Fruit fly (Drosophila melanogaster) whole organism, embryonic: ENCODE measurements around the gene CG18598.

Experiments used
- B-H1 ChIP-seq: fragments of 200-800 bp; sonication (Bioruptor generic); IDR thresholded peaks from 3 replicates; pipeline ENCODE4 v1.3.6; 2022; ENCODE audit warnings: missing biosample characterization, missing genetic modification characterization
- BEAF-32 ChIP-seq: fragments of 200-800 bp; sonication (Bioruptor generic); optimal IDR thresholded peaks from 3 replicates; lab custom pipeline; 2017; ENCODE audit warnings: missing biosample characterization, missing genetic modification characterization, mild to moderate bottlenecking, moderate library complexity, missing genetic modification reagents
- Bgb ChIP-seq: fragments of 200-800 bp; sonication (Bioruptor generic); IDR thresholded peaks from 2 replicates; pipeline ENCODE4 v1.3.6; 2022; ENCODE audit warnings: missing biosample characterization, missing genetic modification characterization; ENCODE audit not compliant: partially characterized antibody
- CG10267 ChIP-seq: fragments of 200-800 bp; sonication (Bioruptor generic); optimal IDR thresholded peaks from 2 replicates; lab custom pipeline; 2018; ENCODE audit warnings: missing biosample characterization, mild to moderate bottlenecking, missing genetic modification characterization, moderate library complexity
- CG11093 ChIP-seq: fragments of 200-800 bp; sonication (Bioruptor generic); IDR thresholded peaks from 3 replicates; pipeline ENCODE4 v1.3.6; 2022; ENCODE audit warnings: missing biosample characterization, missing genetic modification characterization
- CG11504 ChIP-seq: fragments of 200-800 bp; sonication (Bioruptor generic); optimal IDR thresholded peaks from 3 replicates; lab custom pipeline; 2019; ENCODE audit warnings: missing biosample characterization, mild to moderate bottlenecking, missing genetic modification characterization, moderate library complexity
- CG11560 ChIP-seq: fragments of 200-800 bp; sonication (Bioruptor generic); IDR thresholded peaks from 3 replicates; pipeline ENCODE4 v1.3.6; 2022; ENCODE audit warnings: missing biosample characterization, missing genetic modification characterization
- CG11696 ChIP-seq: fragments of 200-800 bp; sonication (Bioruptor generic); IDR thresholded peaks from 2 replicates; pipeline ENCODE4 v1.3.6; 2022; ENCODE audit warnings: missing biosample characterization, missing genetic modification characterization
- CG12071 ChIP-seq: fragments of 200-800 bp; sonication (Bioruptor generic); optimal IDR thresholded peaks from 3 replicates; lab custom pipeline; 2018; ENCODE audit warnings: missing biosample characterization, mild to moderate bottlenecking, missing genetic modification characterization
- CG13424 ChIP-seq: fragments of 200-800 bp; sonication (Bioruptor generic); optimal IDR thresholded peaks from 2 replicates; lab custom pipeline; 2019; ENCODE audit warnings: missing biosample characterization, mild to moderate bottlenecking, missing genetic modification characterization, moderate library complexity
- CG14860 ChIP-seq: fragments of 200-800 bp; sonication (Bioruptor generic); IDR thresholded peaks from 3 replicates; pipeline ENCODE4 v1.3.6; 2022; ENCODE audit warnings: missing biosample characterization, missing genetic modification characterization; ENCODE audit not compliant: partially characterized antibody
- CG15601 ChIP-seq: fragments of 200-800 bp; sonication (Bioruptor generic); optimal IDR thresholded peaks from 3 replicates; lab custom pipeline; 2019; ENCODE audit warnings: missing biosample characterization, mild to moderate bottlenecking, missing genetic modification characterization, moderate library complexity
- CG1603 ChIP-seq: fragments of 200-800 bp; sonication (Bioruptor generic); optimal IDR thresholded peaks from 2 replicates; lab custom pipeline; 2019; ENCODE audit warnings: missing biosample characterization, mild to moderate bottlenecking, missing genetic modification characterization, moderate library complexity
- CG2116 ChIP-seq: fragments of 200-800 bp; sonication (Bioruptor generic); optimal IDR thresholded peaks from 3 replicates; lab custom pipeline; 2018; ENCODE audit warnings: missing biosample characterization, mild to moderate bottlenecking, missing genetic modification characterization
- CG30020 ChIP-seq: fragments of 200-800 bp; optimal IDR thresholded peaks from 2 replicates; lab custom pipeline; 2019; ENCODE audit warnings: missing biosample characterization, mild to moderate bottlenecking, missing genetic modification characterization, moderate library complexity
- CG4617 ChIP-seq: fragments of 200-800 bp; sonication (Bioruptor generic); optimal IDR thresholded peaks from 3 replicates; lab custom pipeline; 2016; ENCODE audit warnings: missing biosample characterization, missing genetic modification characterization, borderline replicate concordance
- CG4730 ChIP-seq: fragments of 200-800 bp; sonication (Bioruptor generic); IDR thresholded peaks from 2 replicates; pipeline ENCODE4 v1.3.6; 2022; ENCODE audit warnings: missing biosample characterization, missing genetic modification characterization
- CG8359 ChIP-seq: fragments of 200-800 bp; sonication (Bioruptor generic); optimal IDR thresholded peaks from 2 replicates; lab custom pipeline; 2017; ENCODE audit warnings: missing biosample characterization, mild to moderate bottlenecking, missing genetic modification characterization, borderline replicate concordance
- CG9609 ChIP-seq: fragments of 200-800 bp; sonication (Bioruptor generic); optimal IDR thresholded peaks from 3 replicates; lab custom pipeline; 2016; ENCODE audit warnings: missing biosample characterization, missing genetic modification characterization
- CG9797 ChIP-seq: fragments of 200-800 bp; sonication (Bioruptor generic); optimal IDR thresholded peaks from 3 replicates; lab custom pipeline; 2018; ENCODE audit warnings: missing biosample characterization, mild to moderate bottlenecking, missing genetic modification characterization
- CoRest ChIP-seq: fragments of 200-800 bp; sonication (Bioruptor generic); optimal IDR thresholded peaks from 3 replicates; lab custom pipeline; 2018; ENCODE audit warnings: missing biosample characterization, mild to moderate bottlenecking, missing genetic modification characterization, moderate library complexity
- ERR ChIP-seq: fragments of 200-800 bp; sonication (Bioruptor generic); optimal IDR thresholded peaks from 2 replicates; lab custom pipeline; 2016; ENCODE audit warnings: missing biosample characterization, missing genetic modification characterization
- Fer1 ChIP-seq: fragments of 200-800 bp; sonication (Bioruptor generic); optimal IDR thresholded peaks from 2 replicates; lab custom pipeline; 2017; ENCODE audit warnings: missing biosample characterization, mild to moderate bottlenecking, missing genetic modification characterization
- Med ChIP-seq: fragments of 200-800 bp; sonication (Bioruptor generic); peaks from one replicate; lab custom pipeline; 2016; ENCODE audit warnings: missing biosample characterization, missing genetic modification characterization, mild to moderate bottlenecking, inconsistent platforms, moderate library complexity
- Myb ChIP-seq: fragments of 200-800 bp; sonication (Bioruptor generic); optimal IDR thresholded peaks from 2 replicates; lab custom pipeline; 2016; ENCODE audit warnings: missing biosample characterization, missing genetic modification characterization
- Pdp1 ChIP-seq, 2 experiments: fragments of 200-800 bp; sonication (Bioruptor generic); optimal IDR thresholded peaks; 3 replicates each; lab custom pipeline; 2016; ENCODE audit warnings: missing biosample characterization in 2 of 2, missing genetic modification characterization in 2 of 2, mild to moderate bottlenecking in 1 of 2, moderate library complexity in 1 of 2
- Scr ChIP-seq: fragments of 200-800 bp; sonication (Bioruptor generic); IDR thresholded peaks from 2 replicates; pipeline ENCODE4 v1.3.6; 2022; ENCODE audit warnings: missing biosample characterization, missing genetic modification characterization; ENCODE audit not compliant: partially characterized antibody
- Sox102F ChIP-seq: fragments of 200-800 bp; sonication (Bioruptor generic); optimal IDR thresholded peaks from 2 replicates; lab custom pipeline; 2018; ENCODE audit warnings: missing biosample characterization, mild to moderate bottlenecking, missing genetic modification characterization, moderate library complexity
- bbx ChIP-seq: fragments of 200-800 bp; sonication (Bioruptor generic); IDR thresholded peaks from 2 replicates; pipeline ENCODE4 v1.3.6; 2022; ENCODE audit warnings: missing biosample characterization, missing genetic modification characterization; ENCODE audit not compliant: partially characterized antibody
- caup ChIP-seq: fragments of 200-800 bp; sonication (Bioruptor generic); optimal IDR thresholded peaks from 3 replicates; lab custom pipeline; 2017; ENCODE audit warnings: missing biosample characterization, mild to moderate bottlenecking, missing genetic modification characterization, moderate library complexity; ENCODE audit not compliant: severe bottlenecking
- chinmo ChIP-seq: fragments of 200-800 bp; sonication (Bioruptor generic); IDR thresholded peaks from 4 replicates; pipeline ENCODE4 v1.3.6; 2022; ENCODE audit warnings: missing biosample characterization, missing genetic modification characterization; ENCODE audit not compliant: partially characterized antibody
- danr ChIP-seq: fragments of 200-800 bp; sonication (Bioruptor generic); IDR thresholded peaks from 2 replicates; pipeline ENCODE4 v1.3.6; 2022; ENCODE audit warnings: missing biosample characterization, missing genetic modification characterization
- dati ChIP-seq: fragments of 200-800 bp; sonication (Bioruptor generic); IDR thresholded peaks from 2 replicates; pipeline ENCODE4 v1.3.6; 2022; ENCODE audit warnings: missing biosample characterization, missing genetic modification characterization
- dysf ChIP-seq: fragments of 200-800 bp; sonication (Bioruptor generic); IDR thresholded peaks from 3 replicates; pipeline ENCODE4 v1.3.6; 2022; ENCODE audit warnings: missing biosample characterization, missing genetic modification characterization
- eve ChIP-seq, 2 experiments: fragments of >200 bp; optimal IDR thresholded peaks; 2 replicates each; lab custom pipeline; 2017; ENCODE audit warnings: missing biosample characterization in 2 of 2, missing genetic modification characterization in 2 of 2
- hb ChIP-seq: fragments of 200-800 bp; sonication (Bioruptor generic); IDR thresholded peaks from 3 replicates; pipeline ENCODE4 v1.3.6; 2022; ENCODE audit warnings: missing biosample characterization, missing genetic modification characterization; ENCODE audit not compliant: partially characterized antibody
- her ChIP-seq: fragments of 200-800 bp; sonication (Bioruptor generic); optimal IDR thresholded peaks from 2 replicates; lab custom pipeline; 2016; ENCODE audit warnings: missing biosample characterization, missing genetic modification characterization
- hth ChIP-seq: fragments of >200 bp; optimal IDR thresholded peaks from 2 replicates; lab custom pipeline; 2017; ENCODE audit warnings: inconsistent platforms
- kni ChIP-seq: fragments of 200-800 bp; sonication (Bioruptor generic); optimal IDR thresholded peaks from 3 replicates; lab custom pipeline; 2017; ENCODE audit warnings: mild to moderate bottlenecking, missing biosample characterization, missing genetic modification reagents, missing genetic modification characterization
- lab ChIP-seq: fragments of 200-800 bp; sonication (Bioruptor generic); optimal IDR thresholded peaks from 3 replicates; lab custom pipeline; 2017; ENCODE audit warnings: missing biosample characterization, missing genetic modification characterization, mild to moderate bottlenecking, moderate library complexity, missing genetic modification reagents
- mld ChIP-seq: fragments of 200-800 bp; sonication (Bioruptor generic); IDR thresholded peaks from 3 replicates; pipeline ENCODE4 v1.3.6; 2022; ENCODE audit warnings: missing biosample characterization, missing genetic modification characterization; ENCODE audit not compliant: partially characterized antibody
- pzg ChIP-seq: fragments of 200-800 bp; sonication (Bioruptor generic); optimal IDR thresholded peaks from 3 replicates; lab custom pipeline; 2018; ENCODE audit warnings: missing biosample characterization, mild to moderate bottlenecking, missing genetic modification characterization, moderate library complexity
- stwl ChIP-seq: fragments of 200-800 bp; sonication (Bioruptor generic); optimal IDR thresholded peaks from 3 replicates; lab custom pipeline; 2018; ENCODE audit warnings: missing biosample characterization, mild to moderate bottlenecking, missing genetic modification characterization, moderate library complexity
- tna ChIP-seq: fragments of 200-800 bp; sonication (Bioruptor generic); IDR thresholded peaks from 2 replicates; pipeline ENCODE4 v1.3.6; 2022; ENCODE audit warnings: missing biosample characterization, missing genetic modification characterization; ENCODE audit not compliant: partially characterized antibody
- trem ChIP-seq: fragments of 200-800 bp; optimal IDR thresholded peaks from 3 replicates; lab custom pipeline; 2019; ENCODE audit warnings: missing biosample characterization, mild to moderate bottlenecking, missing genetic modification characterization, moderate library complexity
- unc-4 ChIP-seq: fragments of 200-800 bp; sonication (Bioruptor generic); IDR thresholded peaks from 2 replicates; pipeline ENCODE4 v1.3.6; 2022; ENCODE audit warnings: missing biosample characterization, missing genetic modification characterization; ENCODE audit not compliant: partially characterized antibody
- zen2 ChIP-seq: fragments of 200-800 bp; sonication (Bioruptor generic); IDR thresholded peaks from 3 replicates; pipeline ENCODE4 v1.3.6; 2022; ENCODE audit warnings: missing biosample characterization, missing genetic modification characterization; ENCODE audit not compliant: partially characterized antibody

The CG18598 gene

dm6 chr3R:18226043-18226808 is 24.7 kb upstream of the CG18598 start, which contains the start of the genes CG7168 and Mdh2 (continued):
- TF ChIP-seq chinmo (GFP tag; lab: Robert Waterston, UW): peak; percentile 73; the same call in 3 of the 4 replicates
- TF ChIP-seq Med (GFP tag; lab: Kevin White, UChicago): peak; percentile 72
- no peak for TF ChIP-seq CG11696
- peak; percentile 15 for TF ChIP-seq CG15601 (tag; lab: Kevin White, UChicago)
- TF ChIP-seq CG10267 (tag; lab: Kevin White, UChicago): peak; percentile 16
- no peak for TF ChIP-seq CG11093 (GFP tag; lab: Robert Waterston, UW)
- TF ChIP-seq trem (tag; lab: Kevin White, UChicago): peak; percentile 99
- TF ChIP-seq CG4617 (GFP tag; lab: Kevin White, UChicago): peak; percentile 30
- TF ChIP-seq Pdp1 (GFP tag; optimal IDR thresholded peaks at IDR 0.05; lab: Kevin White, UChicago): peak in 1 of 2 experiments; percentile 96
- no peak for TF ChIP-seq her (GFP tag; lab: Kevin White, UChicago)
- TF ChIP-seq hth (lab: Kevin White, UChicago): no peak
- peak; percentile 80; the same call in 2 of the 3 replicates for TF ChIP-seq CG11560 (tag; lab: Robert Waterston, UW)
- TF ChIP-seq CG14860 (GFP tag; lab: Robert Waterston, UW): peak; percentile 79
- peak; percentile 30 for TF ChIP-seq CG9797 (GFP tag; lab: Kevin White, UChicago)
- peak; percentile 2 for TF ChIP-seq CG11504
- peak; percentile 53 for TF ChIP-seq CG1603 (tag; lab: Kevin White, UChicago)
- no peak for TF ChIP-seq ERR (GFP tag; lab: Kevin White, UChicago)
- peak; percentile 40 for TF ChIP-seq lab
- TF ChIP-seq CG30020: peak; percentile 31
- peak; percentile 88 for TF ChIP-seq Bgb
- TF ChIP-seq BEAF-32: peak; percentile 81
- TF ChIP-seq stwl: peak; percentile 86
- peak; percentile 67 for TF ChIP-seq tna
- TF ChIP-seq danr (GFP tag; lab: Robert Waterston, UW): no peak
- TF ChIP-seq B-H1: no peak
- no peak for TF ChIP-seq dati
- no peak for TF ChIP-seq CG12071 (GFP tag; lab: Kevin White, UChicago)
- TF ChIP-seq pzg (GFP tag; lab: Kevin White, UChicago): peak; percentile 77
- peak; percentile 82 for TF ChIP-seq hb (GFP tag; lab: Robert Waterston, UW)
- peak; percentile 79 for TF ChIP-seq bbx (GFP tag; lab: Robert Waterston, UW)
- TF ChIP-seq zen2: peak; percentile 67; the same call in 2 of the 3 replicates
- TF ChIP-seq CG8359 (GFP tag; lab: Kevin White, UChicago): no peak
- TF ChIP-seq dysf (GFP tag; lab: Robert Waterston, UW): no peak
- peak; percentile 3 for TF ChIP-seq Fer1 (GFP tag; lab: Kevin White, UChicago)
- TF ChIP-seq CG4730: no peak
- no peak for TF ChIP-seq kni (GFP tag; lab: Kevin White, UChicago)
- TF ChIP-seq caup (GFP tag; lab: Kevin White, UChicago): peak; percentile 9
- TF ChIP-seq CG9609 (GFP tag; lab: Kevin White, UChicago): no peak
- TF ChIP-seq Scr (GFP tag; lab: Robert Waterston, UW): peak; percentile 84
- peak; percentile 15 for TF ChIP-seq CoRest (tag; lab: Kevin White, UChicago)
- TF ChIP-seq CG2116 (GFP tag; lab: Kevin White, UChicago): peak; percentile 98
- TF ChIP-seq eve (GFP tag; optimal IDR thresholded peaks at IDR 0.05; lab: Kevin White, UChicago): no peak
- peak; percentile 73; the same call in 2 of the 3 replicates for TF ChIP-seq mld (GFP tag; lab: Robert Waterston, UW)
- peak; percentile 82 for TF ChIP-seq unc-4 (GFP tag; lab: Robert Waterston, UW)
- peak; percentile 53 for TF ChIP-seq Myb (GFP tag; lab: Kevin White, UChicago)
- no peak for TF ChIP-seq CG13424 (tag; lab: Kevin White, UChicago)
- no peak for TF ChIP-seq Sox102F
